Worm (Caenorhabditis elegans) whole organism, L1 larva: ENCODE measurements around the gene Y67D8C.22.

Experiments
- C04F5.9 ChIP-seq: sonication (generic microtip); optimal IDR thresholded peaks from 2 replicates; lab custom pipeline; 2016; ENCODE audit warnings: missing genetic modification characterization, missing compliant biosample characterization
- aha-1 ChIP-seq: fragments of 150-350 bp; optimal IDR thresholded peaks from 2 replicates; lab custom pipeline; 2014; ENCODE audit warnings: missing biosample characterization, missing genetic modification characterization
- blmp-1 ChIP-seq: fragments of 150-350 bp; optimal IDR thresholded peaks from 2 replicates; lab custom pipeline; 2014; ENCODE audit warnings: missing biosample characterization, missing genetic modification characterization
- ceh-8 ChIP-seq: fragments of 200-800 bp; sonication (Bioruptor generic); optimal IDR thresholded peaks from 2 replicates; lab custom pipeline; 2018; ENCODE audit warnings: mild to moderate bottlenecking, missing genetic modification characterization, moderate library complexity, missing compliant biosample characterization
- dsc-1 ChIP-seq: sonication (generic microtip); optimal IDR thresholded peaks from 2 replicates; lab custom pipeline; 2016; ENCODE audit warnings: mild to moderate bottlenecking, missing genetic modification characterization, missing compliant biosample characterization
- efl-1 ChIP-seq, 4 experiments: fragments of 150-350 bp; optimal IDR thresholded peaks in 3 of 4; peaks in 1 of 4; 1 replicate in 1 of 4; 2 replicates in 3 of 4; lab custom pipeline; 2014; ENCODE audit warnings: missing biosample characterization in 2 of 4, missing genetic modification characterization in 2 of 4, missing genetic modification reagents in 2 of 4
- egl-13 ChIP-seq: sonication (generic microtip); optimal IDR thresholded peaks from 2 replicates; lab custom pipeline; 2016; ENCODE audit warnings: missing genotype, missing genetic modification reagents, missing genetic modification characterization, missing compliant biosample characterization
- elt-2 ChIP-seq: sonication (generic microtip); optimal IDR thresholded peaks from 2 replicates; lab custom pipeline; 2016; ENCODE audit warnings: missing genetic modification characterization, mild to moderate bottlenecking, inconsistent platforms, missing compliant biosample characterization, missing genetic modification reagents
- elt-3 ChIP-seq, 6 experiments: fragments of 150-350 bp in 1 of 6; sonication (generic microtip); optimal IDR thresholded peaks; 2 replicates each; lab custom pipeline; 2017 to 2018; ENCODE audit warnings: missing biosample characterization in 6 of 6, missing genetic modification characterization in 6 of 6, inconsistent platforms in 1 of 6
- hlh-4 ChIP-seq: sonication (generic microtip); optimal IDR thresholded peaks from 2 replicates; lab custom pipeline; 2016; ENCODE audit warnings: mild to moderate bottlenecking, missing genetic modification characterization, missing compliant biosample characterization
- hpl-2 ChIP-seq: fragments of 150-350 bp; optimal IDR thresholded peaks from 2 replicates; lab custom pipeline; 2014; ENCODE audit warnings: missing biosample characterization, missing genetic modification reagents, missing genetic modification characterization
- irx-1 ChIP-seq: sonication (generic microtip); optimal IDR thresholded peaks from 2 replicates; lab custom pipeline; 2016; ENCODE audit warnings: missing genetic modification characterization, missing compliant biosample characterization
- lin-13 ChIP-seq: fragments of 150-350 bp; optimal IDR thresholded peaks from 2 replicates; lab custom pipeline; 2014; ENCODE audit warnings: missing biosample characterization, missing genetic modification reagents, missing genetic modification characterization
- lin-14 ChIP-seq: fragments of 200-800 bp; sonication (Bioruptor generic); optimal IDR thresholded peaks from 2 replicates; lab custom pipeline; 2018; ENCODE audit warnings: mild to moderate bottlenecking, missing genetic modification characterization, moderate library complexity, missing compliant biosample characterization
- lin-39 ChIP-seq: fragments of 150-350 bp; optimal IDR thresholded peaks from 2 replicates; lab custom pipeline; 2014; ENCODE audit warnings: missing biosample characterization, missing genetic modification reagents, missing genetic modification characterization
- lsy-2 ChIP-seq, 2 experiments: fragments of 150-350 bp; optimal IDR thresholded peaks; 2 replicates each; lab custom pipeline; 2014; ENCODE audit warnings: missing biosample characterization in 2 of 2, missing genetic modification characterization in 2 of 2
- mdl-1 ChIP-seq, 2 experiments: fragments of 150-350 bp; optimal IDR thresholded peaks; 2 replicates each; lab custom pipeline; 2014 to 2017; ENCODE audit warnings: missing biosample characterization in 2 of 2, missing genetic modification characterization in 2 of 2, inconsistent platforms in 1 of 2
- mef-2 ChIP-seq: fragments of 150-350 bp; optimal IDR thresholded peaks from 2 replicates; lab custom pipeline; 2014; ENCODE audit warnings: missing biosample characterization, missing genetic modification characterization
- mep-1 ChIP-seq: fragments of 150-350 bp; optimal IDR thresholded peaks from 2 replicates; lab custom pipeline; 2014; ENCODE audit warnings: missing biosample characterization, missing genetic modification characterization
- nhr-19 ChIP-seq: fragments of 200-800 bp; sonication (Bioruptor generic); conservative IDR thresholded peaks from 2 replicates; pipeline ENCODE4 v1.3.6; 2022; ENCODE audit warnings: missing genetic modification characterization, missing compliant biosample characterization
- nhr-20 ChIP-seq: sonication (generic microtip); optimal IDR thresholded peaks from 2 replicates; lab custom pipeline; 2016; ENCODE audit warnings: mild to moderate bottlenecking, missing genetic modification characterization, missing compliant biosample characterization
- nhr-237 ChIP-seq: fragments of 150-350 bp; optimal IDR thresholded peaks from 2 replicates; lab custom pipeline; 2014; ENCODE audit warnings: missing biosample characterization, missing genetic modification characterization
- nhr-71 ChIP-seq: sonication (generic microtip); optimal IDR thresholded peaks from 2 replicates; lab custom pipeline; 2016; ENCODE audit warnings: mild to moderate bottlenecking, missing genetic modification characterization, moderate library complexity, missing compliant biosample characterization
- nhr-77 ChIP-seq: fragments of 150-350 bp; optimal IDR thresholded peaks from 2 replicates; lab custom pipeline; 2014; ENCODE audit warnings: missing biosample characterization, missing genetic modification characterization
- nhr-85 ChIP-seq: sonication (generic microtip); peaks from one replicate; lab custom pipeline; 2016; ENCODE audit warnings: missing genetic modification characterization, inconsistent platforms, missing compliant biosample characterization
- nhr-90 ChIP-seq: sonication (generic microtip); optimal IDR thresholded peaks from 2 replicates; lab custom pipeline; 2016; ENCODE audit warnings: mild to moderate bottlenecking, missing genetic modification characterization, missing compliant biosample characterization; ENCODE audit not compliant: poor library complexity
- rnt-1 ChIP-seq: sonication (generic microtip); optimal IDR thresholded peaks from 2 replicates; lab custom pipeline; 2016; ENCODE audit warnings: mild to moderate bottlenecking, missing genetic modification characterization, moderate library complexity, missing compliant biosample characterization
- snu-23 ChIP-seq: sonication (generic microtip); optimal IDR thresholded peaks from 2 replicates; lab custom pipeline; 2016; ENCODE audit warnings: missing genetic modification characterization, missing compliant biosample characterization
- sptf-1 ChIP-seq: fragments of 150-350 bp; optimal IDR thresholded peaks from 2 replicates; lab custom pipeline; 2014; ENCODE audit warnings: missing biosample characterization, missing genetic modification characterization
- unc-130 ChIP-seq: fragments of 150-350 bp; optimal IDR thresholded peaks from 2 replicates; lab custom pipeline; 2017; ENCODE audit warnings: missing biosample characterization, missing genetic modification characterization, inconsistent platforms
- unc-30 ChIP-seq: sonication (generic microtip); optimal IDR thresholded peaks from 2 replicates; lab custom pipeline; 2017; ENCODE audit warnings: missing biosample characterization, missing genetic modification characterization
- unc-62 ChIP-seq: fragments of 150-350 bp; optimal IDR thresholded peaks from 2 replicates; lab custom pipeline; 2014; ENCODE audit warnings: missing biosample characterization, missing genetic modification reagents, missing genetic modification characterization
- xbp-1 ChIP-seq: sonication (generic microtip); optimal IDR thresholded peaks from 2 replicates; lab custom pipeline; 2016; ENCODE audit warnings: missing genetic modification characterization, missing compliant biosample characterization
- ztf-4 ChIP-seq: fragments of 150-350 bp; optimal IDR thresholded peaks from 2 replicates; lab custom pipeline; 2014; ENCODE audit warnings: missing biosample characterization, missing genetic modification characterization

Gene Y67D8C.22

DNA sequence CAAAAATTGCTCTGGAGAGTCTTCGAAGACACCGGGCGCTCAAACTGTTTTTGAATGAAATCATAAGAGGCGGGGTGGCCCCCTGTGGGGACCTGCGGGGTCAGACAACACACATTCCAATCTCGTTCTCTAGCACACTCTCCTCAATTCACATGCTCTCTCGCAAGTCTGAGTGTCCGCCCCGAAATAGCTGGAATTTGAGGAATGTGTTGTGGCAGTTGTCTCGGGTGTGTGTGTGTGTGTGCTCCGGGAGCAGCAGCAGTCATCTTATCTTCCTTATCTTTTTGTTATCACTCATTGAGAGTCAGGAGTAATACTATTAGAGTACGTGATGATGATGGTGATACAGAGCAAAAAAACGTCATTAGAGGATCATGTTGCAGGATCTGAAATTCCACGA is 46.2 kb downstream of the Y67D8C.22 start (continued):
- peak; percentile 17 to 24 for TF ChIP-seq efl-1 (optimal IDR thresholded peaks at IDR 0.05; lab: Kevin White, UChicago)
- TF ChIP-seq efl-1 (GFP tag; optimal IDR thresholded peaks at IDR 0.05 in 1 of 2; lab: Kevin White, UChicago) = peak in 1 of 2 experiments; percentile 1
- no peak for TF ChIP-seq nhr-85 (tag; lab: Kevin White, UChicago)
- TF ChIP-seq rnt-1 (tag; lab: Kevin White, UChicago) = peak; percentile 85
- TF ChIP-seq unc-30 (tag; lab: Kevin White, UChicago) = no peak
- peak; percentile 10 for TF ChIP-seq lin-39
- TF ChIP-seq nhr-20 (tag; lab: Kevin White, UChicago) = peak; percentile 30
- TF ChIP-seq nhr-19 = peak; percentile 60
- peak; percentile 37 for TF ChIP-seq ztf-4 (tag; lab: Kevin White, UChicago)

ce11 chrIV:3028842-3029241 is 47.3 kb downstream of the Y67D8C.22 start, which contains the start of gene ndnf-1:
Gene ndnf-1, minus strand, starts transcription at chrIV:3028942.
- TF ChIP-seq efl-1 (optimal IDR thresholded peaks at IDR 0.05; lab: Kevin White, UChicago) = no peak
- TF ChIP-seq efl-1 (GFP tag; optimal IDR thresholded peaks at IDR 0.05 in 1 of 2; lab: Kevin White, UChicago) = no peak
- no peak for TF ChIP-seq ztf-4 (tag; lab: Kevin White, UChicago)
- no peak for TF ChIP-seq blmp-1 (tag; lab: Kevin White, UChicago)
- TF ChIP-seq snu-23 (GFP tag; lab: Kevin White, UChicago) = no peak
- TF ChIP-seq hlh-4 = no peak
- no peak for TF ChIP-seq sptf-1
- no peak for TF ChIP-seq nhr-237
- TF ChIP-seq hpl-2 (GFP tag; lab: Kevin White, UChicago) = no peak
- TF ChIP-seq egl-13 = no peak

- TF ChIP-seq elt-3 (tag; optimal IDR thresholded peaks at IDR 0.05; lab: Kevin White, UChicago) (no peak), lsy-2 (tag; optimal IDR thresholded peaks at IDR 0.05; lab: Kevin White, UChicago) (peak; percentile 11 to 58), elt-2 (tag; lab: Kevin White, UChicago) (no peak), xbp-1 (tag; lab: Kevin White, UChicago) (peak; percentile 6), nhr-77 (no peak), nhr-20 (tag; lab: Kevin White, UChicago) (peak; percentile 32), nhr-71 (tag; lab: Kevin White, UChicago) (peak; percentile 84), ceh-8 (GFP tag; lab: Kevin White, UChicago) (no peak), lin-13 (GFP tag; lab: Kevin White, UChicago) (no peak), C04F5.9 (no peak), sptf-1 (no peak), nhr-90 (tag; lab: Kevin White, UChicago) (no peak), efl-1 (optimal IDR thresholded peaks at IDR 0.05; lab: Kevin White, UChicago) (peak in 1 of 2 experiments; percentile 18), efl-1 (GFP tag; optimal IDR thresholded peaks at IDR 0.05 in 1 of 2; lab: Kevin White, UChicago) (peak in 1 of 2 experiments; percentile 45), irx-1 (tag; lab: Kevin White, UChicago) (no peak), dsc-1 (tag; lab: Kevin White, UChicago) (no peak), unc-130 (tag; lab: Kevin White, UChicago) (peak; percentile 72), snu-23 (GFP tag; lab: Kevin White, UChicago) (peak; percentile 29), lin-14 (GFP tag; lab: Kevin White, UChicago) (peak; percentile 45), unc-62 (GFP tag; lab: Kevin White, UChicago) (no peak), nhr-19 (peak; percentile 64), mep-1 (tag; lab: Kevin White, UChicago) (no peak), hpl-2 (GFP tag; lab: Kevin White, UChicago) (no peak), mdl-1 (tag; optimal IDR thresholded peaks at IDR 0.05; lab: Kevin White, UChicago) (peak in 1 of 2 experiments; percentile 44), aha-1 (tag; lab: Kevin White, UChicago) (no peak), rnt-1 (tag; lab: Kevin White, UChicago) (peak; percentile 89), mef-2 (tag; lab: Kevin White, UChicago) (peak; percentile 97)
Measured at ce11 chrIV:3025874-3026609, 50.1 kb downstream of the Y67D8C.22 start.
